Fruit fly (Drosophila melanogaster): ENCODE data around the gene Sfp24Ba.
A peak's percentile ranks its signal among the peaks of the same experiment; 100 is the strongest.

Gene Sfp24Ba

DNA sequence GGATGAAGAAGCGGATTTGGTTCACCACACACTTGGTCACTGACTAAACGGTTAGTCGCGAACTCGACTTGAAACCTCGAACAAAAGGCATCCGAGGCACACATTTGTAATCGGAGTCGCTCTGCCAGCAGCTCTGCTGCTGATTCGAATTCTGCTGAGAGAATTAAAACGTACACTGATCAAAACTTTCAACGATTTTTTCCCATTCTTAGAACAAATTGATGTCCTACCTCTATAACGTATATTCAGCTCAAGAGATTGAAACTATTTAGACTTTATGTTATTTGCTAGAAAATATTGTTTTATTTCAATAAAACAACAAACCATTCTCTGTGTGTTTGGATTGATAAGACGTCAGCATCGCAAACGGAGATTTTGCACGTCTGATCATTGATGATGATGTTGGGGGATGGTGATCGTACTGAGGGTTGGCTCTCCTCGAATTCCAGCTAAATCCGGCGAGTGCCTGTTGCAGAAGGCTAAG lies 37.1 kb upstream of the Sfp24Ba start, which contains the start of gene CG31778:
Gene CG31778, minus strand, starts transcription at position 51 of the 484 bp plus-strand sequence.
- TF ChIP-seq E2f1 (GFP tag; IDR thresholded peaks at IDR 0.05) (no peak), ssp (GFP tag; IDR thresholded peaks at IDR 0.05) (no peak), eyg (GFP tag; optimal IDR thresholded peaks at IDR 0.05) (no peak), gcm2 (GFP tag; optimal IDR thresholded peaks at IDR 0.05) (no peak), Dref (GFP tag; IDR thresholded peaks at IDR 0.05) (no peak), p53 (GFP tag; optimal IDR thresholded peaks at IDR 0.05) (no peak), Ptx1 (GFP tag; IDR thresholded peaks at IDR 0.05) (peak; percentile 35; the same call in 1 of the 2 replicates), Hey (tag; optimal IDR thresholded peaks at IDR 0.05) (no peak), CG8359 (GFP tag; optimal IDR thresholded peaks at IDR 0.05; ENCODE audit: borderline replicate concordance) (no peak), CG34422 (GFP tag; IDR thresholded peaks at IDR 0.05) (no peak), CG2678 (tag; optimal IDR thresholded peaks at IDR 0.05) (peak; percentile 41), CG34376 (GFP tag; optimal IDR thresholded peaks at IDR 0.05) (peak; percentile 55), CG12942 (GFP tag; optimal IDR thresholded peaks at IDR 0.05) (no peak), CG6854 (GFP tag; optimal IDR thresholded peaks at IDR 0.05) (no peak), prd (optimal IDR thresholded peaks at IDR 0.05) (no peak), prd (GFP tag; IDR thresholded peaks at IDR 0.05) (0 out of 3 replicates have a peak, but pooled peaks have one; percentile 11), lilli (GFP tag; optimal IDR thresholded peaks at IDR 0.05) (peak; percentile 10), az2 (GFP tag; optimal IDR thresholded peaks at IDR 0.05) (no peak), CG18599 (GFP tag; optimal IDR thresholded peaks at IDR 0.05) (peak; percentile 60), CG14014 (GFP tag; IDR thresholded peaks at IDR 0.05) (no peak), CG2120 (GFP tag; optimal IDR thresholded peaks at IDR 0.05) (peak; percentile 56), ERR (GFP tag; optimal IDR thresholded peaks at IDR 0.05) (no peak), CG8281 (tag; optimal IDR thresholded peaks at IDR 0.05) (no peak), Dbx (GFP tag; IDR thresholded peaks at IDR 0.05) (no peak), CG11696 (GFP tag; IDR thresholded peaks at IDR 0.05) (no peak), cas (GFP tag; IDR thresholded peaks at IDR 0.05) (no peak), HLH3B (GFP tag; IDR thresholded peaks at IDR 0.05) (no peak), corto (GFP tag; optimal IDR thresholded peaks at IDR 0.05) (peak; percentile 49), fu2 (GFP tag; optimal IDR thresholded peaks at IDR 0.05) (no peak), CrebB (tag; optimal IDR thresholded peaks at IDR 0.05) (no peak), Hmr (GFP tag; optimal IDR thresholded peaks at IDR 0.05) (peak; percentile 12), CG17186 (GFP tag; optimal IDR thresholded peaks at IDR 0.05) (no peak), CG5245 (GFP tag; optimal IDR thresholded peaks at IDR 0.05) (no peak), E2f2 (GFP tag; IDR thresholded peaks at IDR 0.05) (no peak), row (GFP tag; IDR thresholded peaks at IDR 0.05) (peak; percentile 59), tup (GFP tag; optimal IDR thresholded peaks at IDR 0.05) (no peak), gem (tag; optimal IDR thresholded peaks at IDR 0.05) (peak; percentile 46), Hr51 (GFP tag; optimal IDR thresholded peaks at IDR 0.05) (peak in 1 of 2 experiments; percentile 4), Mrtf (GFP tag; IDR thresholded peaks at IDR 0.05) (no peak), Pdp1 (GFP tag; optimal IDR thresholded peaks at IDR 0.05) (no peak), CG2202 (tag; optimal IDR thresholded peaks at IDR 0.05) (no peak), NC2β (GFP tag; optimal IDR thresholded peaks at IDR 0.05) (no peak), Sox102F (GFP tag; optimal IDR thresholded peaks at IDR 0.05) (no peak), CG15601 (tag; optimal IDR thresholded peaks at IDR 0.05) (no peak), ato (GFP tag; IDR thresholded peaks at IDR 0.05; ENCODE audit: partially characterized antibody) (no peak), slbo (GFP tag; IDR thresholded peaks at IDR 0.05) (peak; percentile 30; the same call in 1 of the 2 replicates), CG7928 (GFP tag; optimal IDR thresholded peaks at IDR 0.05) (no peak), C15 (GFP tag; IDR thresholded peaks at IDR 0.05) (no peak), crc (GFP tag; optimal IDR thresholded peaks at IDR 0.05) (no peak), Asciz (GFP tag; optimal IDR thresholded peaks at IDR 0.05) (no peak), H2.0 (GFP tag; IDR thresholded peaks at IDR 0.05) (0 out of 2 replicates have a peak, but pooled peaks have one; percentile 19), CG32767 (GFP tag; IDR thresholded peaks at IDR 0.05) (no peak)
